Fruit fly (Drosophila melanogaster) whole organism, embryonic: ENCODE measurements around the gene CG4218.

Source experiments
- CG11085 ChIP-seq: fragments of 200-800 bp; sonication (Bioruptor generic); IDR thresholded peaks from 2 replicates; pipeline ENCODE4 v1.3.6; 2022; ENCODE audit warnings: missing biosample characterization, missing genetic modification characterization
- CG11696 ChIP-seq: fragments of 200-800 bp; sonication (Bioruptor generic); IDR thresholded peaks from 2 replicates; pipeline ENCODE4 v1.3.6; 2022; ENCODE audit warnings: missing biosample characterization, missing genetic modification characterization
- CG12071 ChIP-seq: fragments of 200-800 bp; sonication (Bioruptor generic); optimal IDR thresholded peaks from 3 replicates; lab custom pipeline; 2018; ENCODE audit warnings: missing biosample characterization, mild to moderate bottlenecking, missing genetic modification characterization
- CG12104 ChIP-seq: fragments of 200-800 bp; sonication (Bioruptor generic); optimal IDR thresholded peaks from 3 replicates; lab custom pipeline; 2016; ENCODE audit warnings: missing biosample characterization, missing genetic modification characterization
- CG1603 ChIP-seq: fragments of 200-800 bp; sonication (Bioruptor generic); optimal IDR thresholded peaks from 2 replicates; lab custom pipeline; 2019; ENCODE audit warnings: missing biosample characterization, mild to moderate bottlenecking, missing genetic modification characterization, moderate library complexity
- CG16815 ChIP-seq: fragments of 200-800 bp; sonication (Bioruptor generic); optimal IDR thresholded peaks from 3 replicates; lab custom pipeline; 2017; ENCODE audit warnings: missing biosample characterization, mild to moderate bottlenecking, missing genetic modification characterization
- CG16863 ChIP-seq: fragments of 200-800 bp; sonication (Bioruptor generic); optimal IDR thresholded peaks from 3 replicates; lab custom pipeline; 2016; ENCODE audit warnings: missing biosample characterization, missing genetic modification characterization
- CG17802 ChIP-seq: fragments of 200-800 bp; sonication (Bioruptor generic); optimal IDR thresholded peaks from 2 replicates; lab custom pipeline; 2018; ENCODE audit warnings: missing biosample characterization, mild to moderate bottlenecking, missing genetic modification characterization, moderate library complexity
- CG2129 ChIP-seq: fragments of 200-800 bp; sonication (Bioruptor generic); IDR thresholded peaks from 2 replicates; pipeline ENCODE4 v1.3.6; 2022; ENCODE audit warnings: missing biosample characterization, missing genetic modification characterization; ENCODE audit not compliant: partially characterized antibody
- CG3838 ChIP-seq: fragments of 200-800 bp; sonication (Bioruptor generic); optimal IDR thresholded peaks from 3 replicates; lab custom pipeline; 2016; ENCODE audit warnings: missing biosample characterization, missing genetic modification characterization
- CG4282 ChIP-seq: fragments of 200-800 bp; sonication (Bioruptor generic); optimal IDR thresholded peaks from 2 replicates; lab custom pipeline; 2016; ENCODE audit warnings: missing biosample characterization, missing genetic modification characterization
- CG4820 ChIP-seq: fragments of 200-800 bp; sonication (Bioruptor generic); optimal IDR thresholded peaks from 3 replicates; lab custom pipeline; 2016; ENCODE audit warnings: missing biosample characterization, missing genetic modification characterization
- CG6791 ChIP-seq: fragments of 200-800 bp; sonication (Bioruptor generic); IDR thresholded peaks from 3 replicates; pipeline ENCODE4 v1.3.6; 2022; ENCODE audit warnings: missing biosample characterization, missing genetic modification characterization; ENCODE audit not compliant: partially characterized antibody
- CG7786 ChIP-seq: fragments of 200-800 bp; sonication (Bioruptor generic); optimal IDR thresholded peaks from 2 replicates; lab custom pipeline; 2016; ENCODE audit warnings: missing biosample characterization, missing genetic modification characterization
- CG8281 ChIP-seq: fragments of 200-800 bp; sonication (Bioruptor generic); optimal IDR thresholded peaks from 2 replicates; lab custom pipeline; 2018; ENCODE audit warnings: missing biosample characterization, mild to moderate bottlenecking, missing genetic modification characterization, moderate library complexity
- Chrac-16 ChIP-seq: fragments of 200-800 bp; sonication (Bioruptor generic); optimal IDR thresholded peaks from 3 replicates; lab custom pipeline; 2016; ENCODE audit warnings: missing biosample characterization, missing genetic modification characterization
- CoRest ChIP-seq: fragments of 200-800 bp; sonication (Bioruptor generic); optimal IDR thresholded peaks from 3 replicates; lab custom pipeline; 2018; ENCODE audit warnings: missing biosample characterization, mild to moderate bottlenecking, missing genetic modification characterization, moderate library complexity
- D ChIP-seq, 2 experiments: fragments of 200-800 bp in 1 of 2; fragments of >200 bp in 1 of 2; sonication (Bioruptor generic) in 1 of 2; optimal IDR thresholded peaks; 2 replicates in 1 of 2; 3 replicates in 1 of 2; lab custom pipeline; 2017; ENCODE audit warnings: mild to moderate bottlenecking in 1 of 2, missing biosample characterization in 1 of 2, missing genetic modification characterization in 1 of 2, missing genetic modification reagents in 1 of 2
- E2f1 ChIP-seq: fragments of 200-800 bp; sonication (Bioruptor generic); IDR thresholded peaks from 2 replicates; pipeline ENCODE4 v1.3.6; 2022; ENCODE audit warnings: missing biosample characterization, missing genetic modification characterization
- ERR ChIP-seq: fragments of 200-800 bp; sonication (Bioruptor generic); optimal IDR thresholded peaks from 2 replicates; lab custom pipeline; 2016; ENCODE audit warnings: missing biosample characterization, missing genetic modification characterization
- Ets65A ChIP-seq: fragments of 200-800 bp; sonication (Bioruptor generic); peaks from one replicate; lab custom pipeline; 2016; ENCODE audit warnings: missing biosample characterization, missing genetic modification characterization
- H2.0 ChIP-seq: fragments of 200-800 bp; sonication (Bioruptor generic); IDR thresholded peaks from 2 replicates; pipeline ENCODE4 v1.3.6; 2022; ENCODE audit warnings: missing biosample characterization, missing genetic modification characterization
- HLH54F ChIP-seq: fragments of 200-800 bp; sonication (Bioruptor generic); optimal IDR thresholded peaks from 3 replicates; lab custom pipeline; 2016; ENCODE audit warnings: missing biosample characterization, missing genetic modification characterization
- Hand ChIP-seq: fragments of 200-800 bp; sonication (Bioruptor generic); optimal IDR thresholded peaks from 2 replicates; lab custom pipeline; 2017; ENCODE audit warnings: mild to moderate bottlenecking, missing biosample characterization, missing genetic modification reagents, missing genetic modification characterization
- Hr51 ChIP-seq, 2 experiments: fragments of 200-800 bp; sonication (Bioruptor generic); optimal IDR thresholded peaks; 2 replicates in 1 of 2; 3 replicates in 1 of 2; lab custom pipeline; 2016 to 2018; ENCODE audit warnings: missing biosample characterization in 2 of 2, missing genetic modification characterization in 2 of 2, mild to moderate bottlenecking in 1 of 2, moderate library complexity in 1 of 2
- Mes4 ChIP-seq: fragments of 200-800 bp; sonication (Bioruptor generic); optimal IDR thresholded peaks from 2 replicates; lab custom pipeline; 2016; ENCODE audit warnings: missing biosample characterization, missing genetic modification characterization
- Opbp ChIP-seq: fragments of 200-800 bp; sonication (Bioruptor generic); IDR thresholded peaks from 3 replicates; pipeline ENCODE4 v1.3.6; 2022; ENCODE audit warnings: missing biosample characterization, missing genetic modification characterization; ENCODE audit not compliant: partially characterized antibody
- PHDP ChIP-seq: fragments of 200-800 bp; sonication (Bioruptor generic); optimal IDR thresholded peaks from 3 replicates; lab custom pipeline; 2018; ENCODE audit warnings: missing biosample characterization, mild to moderate bottlenecking, missing genetic modification characterization, moderate library complexity
- Ptx1 ChIP-seq: fragments of 200-800 bp; sonication (Bioruptor generic); IDR thresholded peaks from 2 replicates; pipeline ENCODE4 v1.3.6; 2022; ENCODE audit warnings: missing biosample characterization, missing genetic modification characterization
- Side ChIP-seq: fragments of 200-800 bp; sonication (Bioruptor generic); optimal IDR thresholded peaks from 2 replicates; lab custom pipeline; 2016; ENCODE audit warnings: missing biosample characterization, missing genetic modification characterization
- amos ChIP-seq: fragments of 200-800 bp; sonication (Bioruptor generic); IDR thresholded peaks from 2 replicates; pipeline ENCODE4 v1.3.6; 2022; ENCODE audit warnings: missing biosample characterization, missing genetic modification characterization; ENCODE audit not compliant: partially characterized antibody
- aop ChIP-seq: fragments of 200-800 bp; sonication (Bioruptor generic); IDR thresholded peaks from 2 replicates; pipeline ENCODE4 v1.3.6; 2022; ENCODE audit warnings: missing biosample characterization, missing genetic modification characterization
- ase ChIP-seq: fragments of 200-800 bp; sonication (Bioruptor generic); IDR thresholded peaks from 3 replicates; pipeline ENCODE4 v1.3.6; 2022; ENCODE audit warnings: missing biosample characterization, missing genetic modification characterization
- crol ChIP-seq: fragments of 200-800 bp; sonication (Bioruptor generic); IDR thresholded peaks from 2 replicates; pipeline ENCODE4 v1.3.6; 2022; ENCODE audit warnings: missing biosample characterization, missing genetic modification characterization
- eve ChIP-seq, 2 experiments: fragments of >200 bp; optimal IDR thresholded peaks; 2 replicates each; lab custom pipeline; 2017; ENCODE audit warnings: missing biosample characterization in 2 of 2, missing genetic modification characterization in 2 of 2
- eyg ChIP-seq: fragments of 200-800 bp; sonication (Bioruptor generic); optimal IDR thresholded peaks from 3 replicates; lab custom pipeline; 2016; ENCODE audit warnings: missing biosample characterization, missing genetic modification characterization
- fd3F ChIP-seq: fragments of 200-800 bp; sonication (Bioruptor generic); optimal IDR thresholded peaks from 2 replicates; lab custom pipeline; 2018; ENCODE audit warnings: missing biosample characterization, mild to moderate bottlenecking, missing genetic modification characterization, moderate library complexity
- fd64A ChIP-seq: fragments of 200-800 bp; sonication (Bioruptor generic); optimal IDR thresholded peaks from 3 replicates; lab custom pipeline; 2018; ENCODE audit warnings: missing biosample characterization, mild to moderate bottlenecking, missing genetic modification characterization
- gt ChIP-seq: fragments of 200-800 bp; sonication (Bioruptor generic); IDR thresholded peaks from 2 replicates; pipeline ENCODE4 v1.3.6; 2022; ENCODE audit warnings: missing biosample characterization, missing genetic modification characterization
- hbn ChIP-seq: fragments of 200-800 bp; sonication (Bioruptor generic); IDR thresholded peaks from 2 replicates; pipeline ENCODE4 v1.3.6; 2022; ENCODE audit warnings: missing biosample characterization, missing genetic modification characterization; ENCODE audit not compliant: partially characterized antibody
- knrl ChIP-seq: fragments of 200-800 bp; sonication (Bioruptor generic); IDR thresholded peaks from 3 replicates; pipeline ENCODE4 v1.3.6; 2022; ENCODE audit warnings: missing biosample characterization, missing genetic modification characterization; ENCODE audit not compliant: partially characterized antibody
- lab ChIP-seq: fragments of 200-800 bp; sonication (Bioruptor generic); optimal IDR thresholded peaks from 3 replicates; lab custom pipeline; 2017; ENCODE audit warnings: missing biosample characterization, missing genetic modification characterization, mild to moderate bottlenecking, moderate library complexity, missing genetic modification reagents
- lilli ChIP-seq: fragments of 200-800 bp; sonication (Bioruptor generic); optimal IDR thresholded peaks from 3 replicates; lab custom pipeline; 2016; ENCODE audit warnings: missing biosample characterization, missing genetic modification characterization
- lov ChIP-seq, 2 experiments: fragments of 200-800 bp in 1 of 2; fragments of >200 bp in 1 of 2; sonication (Bioruptor generic) in 1 of 2; IDR thresholded peaks in 1 of 2; optimal IDR thresholded peaks in 1 of 2; 2 replicates in 1 of 2; 3 replicates in 1 of 2; pipeline versions ENCODE4 v1.3.6 to Lab custom; 2017 to 2022; ENCODE audit warnings: missing biosample characterization in 1 of 2, missing genetic modification characterization in 1 of 2
- sisA ChIP-seq: fragments of 200-800 bp; sonication (Bioruptor generic); IDR thresholded peaks from 2 replicates; pipeline ENCODE4 v1.3.6; 2022; ENCODE audit warnings: missing biosample characterization, missing genetic modification characterization
- so ChIP-seq: fragments of 200-800 bp; sonication (Bioruptor generic); IDR thresholded peaks from 3 replicates; pipeline ENCODE4 v1.3.6; 2022; ENCODE audit warnings: missing biosample characterization, missing genetic modification characterization
- sr ChIP-seq: fragments of 200-800 bp; sonication (Bioruptor generic); IDR thresholded peaks from 3 replicates; pipeline ENCODE4 v1.3.6; 2022; ENCODE audit warnings: missing biosample characterization, missing genetic modification characterization
- stc ChIP-seq: fragments of 200-800 bp; sonication (Bioruptor generic); IDR thresholded peaks from 2 replicates; pipeline ENCODE4 v1.3.6; 2022; ENCODE audit warnings: missing biosample characterization, missing genetic modification characterization

Gene CG4218

dm6 chr2L:14536730-14537427, 12.0 kb downstream of the CG4218 start (continued):
- TF ChIP-seq CG4820, result no peak
- 0 out of 2 replicates have a peak, but pooled peaks have one; percentile 11 for TF ChIP-seq Ptx1 (GFP tag; lab: Robert Waterston, UW)
- TF ChIP-seq fd3F (GFP tag; lab: Kevin White, UChicago), result no peak
- TF ChIP-seq lab (GFP tag; lab: Kevin White, UChicago), result no peak
- no peak for TF ChIP-seq Hr51 (GFP tag; optimal IDR thresholded peaks at IDR 0.05; lab: Kevin White, UChicago)
- no peak for TF ChIP-seq CoRest (tag; lab: Kevin White, UChicago)
- TF ChIP-seq CG8281, result no peak
- TF ChIP-seq CG16815 (GFP tag; lab: Kevin White, UChicago), result no peak
- no peak for TF ChIP-seq eve (GFP tag; optimal IDR thresholded peaks at IDR 0.05; lab: Kevin White, UChicago)
- no peak for TF ChIP-seq CG12104
- TF ChIP-seq PHDP (tag; lab: Kevin White, UChicago), result no peak
- 0 out of 2 replicates have a peak, but pooled peaks have one; percentile 22 for TF ChIP-seq CG11085 (GFP tag; lab: Robert Waterston, UW)
- TF ChIP-seq CG11696 (GFP tag; lab: Robert Waterston, UW), result no peak
- no peak for TF ChIP-seq HLH54F (GFP tag; lab: Kevin White, UChicago)
- no peak for TF ChIP-seq ase (GFP tag; lab: Robert Waterston, UW)
- TF ChIP-seq sisA (GFP tag; lab: Robert Waterston, UW), result no peak
- TF ChIP-seq Opbp, result no peak
- no peak for TF ChIP-seq CG16863
- TF ChIP-seq CG3838, result no peak
- TF ChIP-seq knrl (GFP tag; lab: Robert Waterston, UW), result no peak
- TF ChIP-seq E2f1, result no peak
- TF ChIP-seq CG7786, result no peak
- TF ChIP-seq Mes4 (GFP tag; lab: Kevin White, UChicago), result no peak
- no peak for TF ChIP-seq so (GFP tag; lab: Robert Waterston, UW)
- TF ChIP-seq fd64A (GFP tag; lab: Kevin White, UChicago), result no peak
- no peak for TF ChIP-seq lilli
- TF ChIP-seq H2.0, result 0 out of 2 replicates have a peak, but pooled peaks have one; percentile 14
- no peak for TF ChIP-seq gt (GFP tag; lab: Robert Waterston, UW)
- TF ChIP-seq ERR (GFP tag; lab: Kevin White, UChicago), result no peak
- no peak for TF ChIP-seq CG1603 (tag; lab: Kevin White, UChicago)
- no peak for TF ChIP-seq Chrac-16 (GFP tag; lab: Kevin White, UChicago)
- TF ChIP-seq Hand (GFP tag; lab: Kevin White, UChicago), result no peak
- no peak for TF ChIP-seq Side (GFP tag; lab: Kevin White, UChicago)
- 0 out of 2 replicates have a peak, but pooled peaks have one; percentile 36 for TF ChIP-seq aop (GFP tag; lab: Robert Waterston, UW)
- no peak for TF ChIP-seq lov (optimal IDR thresholded peaks at IDR 0.05; lab: Kevin White, UChicago)
- 0 out of 3 replicates have a peak, but pooled peaks have one; percentile 8 for TF ChIP-seq lov (GFP tag; IDR thresholded peaks at IDR 0.05; lab: Robert Waterston, UW)
- no peak for TF ChIP-seq CG6791 (GFP tag; lab: Robert Waterston, UW)
- peak; percentile 84 for TF ChIP-seq CG17802 (tag; lab: Kevin White, UChicago)
- TF ChIP-seq amos (GFP tag; lab: Robert Waterston, UW), result no peak
- TF ChIP-seq sr, result peak; percentile 84
- TF ChIP-seq Ets65A, result no peak
- no peak for TF ChIP-seq hbn (GFP tag; lab: Robert Waterston, UW)
- TF ChIP-seq eyg, result no peak
- no peak for TF ChIP-seq CG2129 (GFP tag; lab: Robert Waterston, UW)
- peak; percentile 97 for TF ChIP-seq crol (GFP tag; lab: Robert Waterston, UW)
- no peak for TF ChIP-seq stc
- no peak for TF ChIP-seq CG4282 (GFP tag; lab: Kevin White, UChicago)
- TF ChIP-seq CG12071 (GFP tag; lab: Kevin White, UChicago), result no peak
- TF ChIP-seq D (optimal IDR thresholded peaks at IDR 0.05; lab: Kevin White, UChicago), result no peak
- TF ChIP-seq D (GFP tag; optimal IDR thresholded peaks at IDR 0.05; lab: Kevin White, UChicago), result no peak
